In genomic region chrV:2250126-2250590, ce11 we compare ENCODE assay signal across 4 worm cellular contexts.
A peak's percentile ranks its signal among the peaks of the same experiment; 100 is the strongest.
TF ChIP-seq lines count a peak whose summit lies in the region.

TSS of gene cyp-33C7 (plus strand) at chrV:2250540.

TF ChIP-seq in whole organism, L1 larva, 84 proteins besides CTCF, POLR2A, EP300 and RAD21 (continued from another document and continues in another):
- TF ChIP-seq snu-23 (GFP tag; optimal IDR thresholded peaks at IDR 0.05; lab: Kevin White, UChicago) (peak; percentile 33), pag-3 (tag; optimal IDR thresholded peaks at IDR 0.05; lab: Kevin White, UChicago; ENCODE audit: borderline replicate concordance, insufficient read depth) (no peak), lin-15B (tag; optimal IDR thresholded peaks at IDR 0.05; lab: Kevin White, UChicago) (no peak), Y116A8C.19 (tag; optimal IDR thresholded peaks at IDR 0.05; lab: Kevin White, UChicago; ENCODE audit: borderline replicate concordance) (no peak), aha-1 (tag; optimal IDR thresholded peaks at IDR 0.05; lab: Kevin White, UChicago) (no peak), mdl-1 (tag; optimal IDR thresholded peaks at IDR 0.05; lab: Kevin White, UChicago) (peak in 1 of 2 experiments; percentile 50), unc-62 (GFP tag; optimal IDR thresholded peaks at IDR 0.05; lab: Kevin White, UChicago) (no peak), lin-39 (tag; optimal IDR thresholded peaks at IDR 0.05; lab: Kevin White, UChicago) (no peak), nhr-19 (GFP tag; conservative IDR thresholded peaks at IDR 0.05; lab: Robert Waterston, UW) (no peak), fkh-10 (GFP tag; optimal IDR thresholded peaks at IDR 0.05; lab: Kevin White, UChicago) (no peak), blmp-1 (tag; optimal IDR thresholded peaks at IDR 0.05; lab: Kevin White, UChicago) (peak; percentile 20), efl-3 (GFP tag; optimal IDR thresholded peaks at IDR 0.05; lab: Kevin White, UChicago) (no peak), hpl-2 (GFP tag; optimal IDR thresholded peaks at IDR 0.05; lab: Kevin White, UChicago) (no peak), nhr-71 (tag; optimal IDR thresholded peaks at IDR 0.05; lab: Kevin White, UChicago) (peak; percentile 59), isw-1 (GFP tag; IDR thresholded peaks at IDR 0.05; lab: Robert Waterston, UW) (no peak), ceh-63 (GFP tag; optimal IDR thresholded peaks at IDR 0.05; lab: Kevin White, UChicago) (no peak), zag-1 (tag; optimal IDR thresholded peaks at IDR 0.05; lab: Kevin White, UChicago) (no peak), ces-1 (GFP tag; optimal IDR thresholded peaks at IDR 0.05; lab: Kevin White, UChicago) (no peak), ceh-82 (tag; optimal IDR thresholded peaks at IDR 0.05; lab: Kevin White, UChicago) (peak in 1 of 3 experiments; percentile 26), mep-1 (tag; optimal IDR thresholded peaks at IDR 0.05; lab: Kevin White, UChicago) (peak; percentile 19), tbx-2 (tag; optimal IDR thresholded peaks at IDR 0.05; lab: Kevin White, UChicago) (peak; percentile 14), elt-2 (tag; optimal IDR thresholded peaks at IDR 0.05; lab: Kevin White, UChicago) (peak; percentile 75), F16B12.6 (tag; optimal IDR thresholded peaks at IDR 0.05; lab: Kevin White, UChicago) (no peak), jun-1 (tag; optimal IDR thresholded peaks at IDR 0.05; lab: Kevin White, UChicago) (peak; percentile 46), hlh-17 (GFP tag; optimal IDR thresholded peaks at IDR 0.05; lab: Kevin White, UChicago; ENCODE audit: borderline replicate concordance) (no peak), sptf-1 (tag; optimal IDR thresholded peaks at IDR 0.05; lab: Kevin White, UChicago) (no peak), fkh-4 (tag; optimal IDR thresholded peaks at IDR 0.05; lab: Kevin White, UChicago; ENCODE audit: borderline replicate concordance) (no peak), rnt-1 (tag; optimal IDR thresholded peaks at IDR 0.05; lab: Kevin White, UChicago) (no peak), nhr-90 (tag; optimal IDR thresholded peaks at IDR 0.05; lab: Kevin White, UChicago; ENCODE audit: poor library complexity) (peak; percentile 36), nhr-77 (tag; optimal IDR thresholded peaks at IDR 0.05; lab: Kevin White, UChicago) (no peak), mab-9 (GFP tag; IDR thresholded peaks at IDR 0.05; lab: Robert Waterston, UW) (no peak), nhr-12 (tag; optimal IDR thresholded peaks at IDR 0.05; lab: Kevin White, UChicago) (no peak), fkh-8 (tag; optimal IDR thresholded peaks at IDR 0.05; lab: Kevin White, UChicago) (peak; percentile 2)

TF ChIP-seq in whole organism, L2 larva, 48 proteins besides CTCF, POLR2A, EP300 and RAD21 (continued from another document):
- TF ChIP-seq crh-2 (tag; optimal IDR thresholded peaks at IDR 0.05; lab: Kevin White, UChicago) = peak; percentile 46
- no peak for TF ChIP-seq lin-13 (GFP tag; optimal IDR thresholded peaks at IDR 0.05; lab: Kevin White, UChicago)
- no peak for TF ChIP-seq egl-27 (tag; optimal IDR thresholded peaks at IDR 0.05; lab: Kevin White, UChicago)
- TF ChIP-seq nhr-12 (tag; optimal IDR thresholded peaks at IDR 0.05; lab: Kevin White, UChicago) = no peak
- TF ChIP-seq lin-11 (tag; optimal IDR thresholded peaks at IDR 0.05; lab: Kevin White, UChicago) = no peak
- TF ChIP-seq nhr-21 (tag; optimal IDR thresholded peaks at IDR 0.05; lab: Kevin White, UChicago) = no peak
- no peak for TF ChIP-seq mdl-1 (tag; optimal IDR thresholded peaks at IDR 0.05; lab: Kevin White, UChicago)
- peak; percentile 10 for TF ChIP-seq skn-1 (tag; optimal IDR thresholded peaks at IDR 0.05; lab: Kevin White, UChicago)
- no peak for TF ChIP-seq elt-3 (tag; optimal IDR thresholded peaks at IDR 0.05; lab: Kevin White, UChicago)
- no peak for TF ChIP-seq ceh-82 (tag; optimal IDR thresholded peaks at IDR 0.05; lab: Kevin White, UChicago)
- no peak for TF ChIP-seq ZK546.5 (tag; optimal IDR thresholded peaks at IDR 0.05; lab: Kevin White, UChicago)
- TF ChIP-seq unc-39 (tag; optimal IDR thresholded peaks at IDR 0.05; lab: Kevin White, UChicago) = no peak
- no peak for TF ChIP-seq unc-55 (GFP tag; optimal IDR thresholded peaks at IDR 0.05; lab: Kevin White, UChicago)
- TF ChIP-seq nhr-237 (tag; optimal IDR thresholded peaks at IDR 0.05; lab: Kevin White, UChicago) = no peak
- no peak for TF ChIP-seq ztf-1 (GFP tag; conservative IDR thresholded peaks at IDR 0.05; lab: Robert Waterston, UW)
- peak; percentile 64 for TF ChIP-seq sma-9 (GFP tag; optimal IDR thresholded peaks at IDR 0.05; lab: Kevin White, UChicago)
- no peak for TF ChIP-seq sma-9 (tag; optimal IDR thresholded peaks at IDR 0.05; lab: Kevin White, UChicago)
- TF ChIP-seq ztf-11 (tag; optimal IDR thresholded peaks at IDR 0.05; lab: Kevin White, UChicago) = no peak
- TF ChIP-seq nhr-23 (tag; optimal IDR thresholded peaks at IDR 0.05; lab: Kevin White, UChicago) = no peak
- no peak for TF ChIP-seq lin-39 (tag; optimal IDR thresholded peaks at IDR 0.05; lab: Kevin White, UChicago)
- TF ChIP-seq nhr-129 (tag; optimal IDR thresholded peaks at IDR 0.05; lab: Kevin White, UChicago) = peak; percentile 59
- TF ChIP-seq nhr-11 (tag; optimal IDR thresholded peaks at IDR 0.05; lab: Kevin White, UChicago) = no peak
- TF ChIP-seq dmd-4 (tag; optimal IDR thresholded peaks at IDR 0.05; lab: Kevin White, UChicago) = no peak
- no peak for TF ChIP-seq ztf-4 (tag; optimal IDR thresholded peaks at IDR 0.05; lab: Kevin White, UChicago)
- TF ChIP-seq blmp-1 (tag; optimal IDR thresholded peaks at IDR 0.05; lab: Kevin White, UChicago; ENCODE audit: insufficient read depth) = no peak
- TF ChIP-seq ama-1 (optimal IDR thresholded peaks at IDR 0.05; lab: Kevin White, UChicago) = no peak

TF ChIP-seq in whole organism, L3 larva, 47 proteins besides CTCF, POLR2A, EP300 and RAD21 (continued from another document):
- TF ChIP-seq nhr-237 (tag; optimal IDR thresholded peaks at IDR 0.05; lab: Kevin White, UChicago) (no peak), nhr-23 (tag; optimal IDR thresholded peaks at IDR 0.05; lab: Kevin White, UChicago) (peak; percentile 19), ceh-9 (tag; optimal IDR thresholded peaks at IDR 0.05; lab: Kevin White, UChicago) (no peak), unc-39 (tag; optimal IDR thresholded peaks at IDR 0.05; lab: Kevin White, UChicago) (no peak), lin-15B (tag; optimal IDR thresholded peaks at IDR 0.05; lab: Kevin White, UChicago) (no peak), nhr-28 (tag; optimal IDR thresholded peaks at IDR 0.05; lab: Kevin White, UChicago) (no peak), pha-4 (tag; optimal IDR thresholded peaks at IDR 0.05; lab: Kevin White, UChicago) (peak; percentile 72), nhr-76 (tag; optimal IDR thresholded peaks at IDR 0.05; lab: Kevin White, UChicago) (no peak), nhr-25 (tag; optimal IDR thresholded peaks at IDR 0.05; lab: Kevin White, UChicago) (no peak), ztf-4 (tag; optimal IDR thresholded peaks at IDR 0.05; lab: Kevin White, UChicago) (no peak), egl-5 (tag; optimal IDR thresholded peaks at IDR 0.05; lab: Kevin White, UChicago) (no peak), elt-1 (tag; optimal IDR thresholded peaks at IDR 0.05; lab: Kevin White, UChicago) (no peak), aly-2 (tag; optimal IDR thresholded peaks at IDR 0.05; lab: Kevin White, UChicago) (no peak), zag-1 (tag; optimal IDR thresholded peaks at IDR 0.05; lab: Kevin White, UChicago) (no peak), jun-1 (tag; optimal IDR thresholded peaks at IDR 0.05; lab: Kevin White, UChicago) (peak; percentile 71), daf-12 (tag; optimal IDR thresholded peaks at IDR 0.05; lab: Kevin White, UChicago) (no peak), unc-62 (GFP tag; optimal IDR thresholded peaks at IDR 0.05; lab: Kevin White, UChicago) (no peak), fkh-2 (tag; optimal IDR thresholded peaks at IDR 0.05; lab: Kevin White, UChicago) (no peak), sea-2 (GFP tag; optimal IDR thresholded peaks at IDR 0.05; lab: Kevin White, UChicago) (no peak), nhr-11 (tag; optimal IDR thresholded peaks at IDR 0.05; lab: Kevin White, UChicago) (no peak), lsy-12 (tag; optimal IDR thresholded peaks at IDR 0.05; lab: Kevin White, UChicago) (no peak), fkh-10 (GFP tag; optimal IDR thresholded peaks at IDR 0.05; lab: Kevin White, UChicago) (no peak), ceh-28 (tag; optimal IDR thresholded peaks at IDR 0.05; lab: Kevin White, UChicago) (peak; percentile 15), lin-39 (tag; optimal IDR thresholded peaks at IDR 0.05; lab: Kevin White, UChicago) (no peak), mdl-1 (tag; optimal IDR thresholded peaks at IDR 0.05; lab: Kevin White, UChicago) (no peak), nhr-67 (tag; optimal IDR thresholded peaks at IDR 0.05; lab: Kevin White, UChicago) (no peak)

TF ChIP-seq in whole organism, L4 larva, 104 proteins besides CTCF, POLR2A, EP300 and RAD21 (continued from another document):
- peak; percentile 9 for TF ChIP-seq ztf-7 (tag; optimal IDR thresholded peaks at IDR 0.05; lab: Kevin White, UChicago)
- TF ChIP-seq hif-1 (tag; optimal IDR thresholded peaks at IDR 0.05; lab: Kevin White, UChicago) = peak in 1 of 2 experiments; percentile 1
- TF ChIP-seq snpc-4 (tag; optimal IDR thresholded peaks at IDR 0.05; lab: Kevin White, UChicago) = no peak
- TF ChIP-seq php-3 (GFP tag; IDR thresholded peaks at IDR 0.05; lab: Robert Waterston, UW) = no peak
- peak; percentile 90 for TF ChIP-seq hlh-30 (tag; optimal IDR thresholded peaks at IDR 0.05; lab: Kevin White, UChicago; ENCODE audit: insufficient read depth)
- peak; percentile 27 for TF ChIP-seq nhr-6 (tag; optimal IDR thresholded peaks at IDR 0.05; lab: Kevin White, UChicago)
- TF ChIP-seq mes-2 (tag; optimal IDR thresholded peaks at IDR 0.05; lab: Kevin White, UChicago; ENCODE audit: poor library complexity, severe bottlenecking) = peak; percentile 44
- no peak for TF ChIP-seq tag-97 (GFP tag; IDR thresholded peaks at IDR 0.05; lab: Robert Waterston, UW)
- peak in 1 of 2 experiments; percentile 48 for TF ChIP-seq unc-62 (GFP tag; optimal IDR thresholded peaks at IDR 0.05 in 1 of 2; lab: Kevin White, UChicago)
- no peak for TF ChIP-seq unc-62 (tag; optimal IDR thresholded peaks at IDR 0.05; lab: Kevin White, UChicago)
- TF ChIP-seq F26F4.8 (GFP tag; conservative IDR thresholded peaks at IDR 0.05; lab: Robert Waterston, UW) = no peak
- peak; percentile 82 for TF ChIP-seq nhr-102 (tag; optimal IDR thresholded peaks at IDR 0.05; lab: Kevin White, UChicago)
- TF ChIP-seq nhr-77 (tag; optimal IDR thresholded peaks at IDR 0.05; lab: Kevin White, UChicago) = peak; percentile 89
- TF ChIP-seq dmd-6 (GFP tag; IDR thresholded peaks at IDR 0.05; lab: Robert Waterston, UW) = peak; percentile 85
- peak; percentile 87 for TF ChIP-seq dve-1 (tag; optimal IDR thresholded peaks at IDR 0.05; lab: Kevin White, UChicago; ENCODE audit: insufficient read depth)
- no peak for TF ChIP-seq nhr-10 (tag; optimal IDR thresholded peaks at IDR 0.05; lab: Kevin White, UChicago)
- peak; percentile 65 for TF ChIP-seq pqm-1 (tag; optimal IDR thresholded peaks at IDR 0.05; lab: Kevin White, UChicago)
- no peak for TF ChIP-seq ceh-32 (tag; optimal IDR thresholded peaks at IDR 0.05; lab: Kevin White, UChicago; ENCODE audit: poor library complexity)
- TF ChIP-seq duxl-1 (tag; optimal IDR thresholded peaks at IDR 0.05; lab: Kevin White, UChicago; ENCODE audit: poor library complexity) = no peak
- peak; percentile 45 for TF ChIP-seq aha-1 (tag; lab: Kevin White, UChicago)
- no peak for TF ChIP-seq ceh-28 (tag; optimal IDR thresholded peaks at IDR 0.05; lab: Kevin White, UChicago)
- TF ChIP-seq dpl-1 (GFP tag; optimal IDR thresholded peaks at IDR 0.05; lab: Kevin White, UChicago) = peak; percentile 15
- no peak for TF ChIP-seq madf-9 (GFP tag; conservative IDR thresholded peaks at IDR 0.05; lab: Robert Waterston, UW)
